Worm (Caenorhabditis elegans) whole organism, midembryonic: ENCODE data around the gene M01H9.4.

Experiments
- flt-1 ChIP-seq: fragments of 200-800 bp; sonication (Bioruptor generic); IDR thresholded peaks from 2 replicates; pipeline ENCODE4 v1.3.6; 2022; ENCODE audit warnings: missing genetic modification characterization, missing compliant biosample characterization
- med-1 ChIP-seq: sonication (generic microtip); optimal IDR thresholded peaks from 2 replicates; lab custom pipeline; 2017; ENCODE audit warnings: missing genetic modification characterization, mild to moderate bottlenecking, missing compliant biosample characterization, antibody characterized with exemption, missing genetic modification reagents; ENCODE audit not compliant: insufficient read depth
- ref-1 ChIP-seq: fragments of 200-800 bp; sonication (Bioruptor generic); conservative IDR thresholded peaks from 2 replicates; pipeline ENCODE4 v1.3.6; 2022; ENCODE audit warnings: missing genetic modification reagents, missing genetic modification characterization, missing compliant biosample characterization

DNA sequence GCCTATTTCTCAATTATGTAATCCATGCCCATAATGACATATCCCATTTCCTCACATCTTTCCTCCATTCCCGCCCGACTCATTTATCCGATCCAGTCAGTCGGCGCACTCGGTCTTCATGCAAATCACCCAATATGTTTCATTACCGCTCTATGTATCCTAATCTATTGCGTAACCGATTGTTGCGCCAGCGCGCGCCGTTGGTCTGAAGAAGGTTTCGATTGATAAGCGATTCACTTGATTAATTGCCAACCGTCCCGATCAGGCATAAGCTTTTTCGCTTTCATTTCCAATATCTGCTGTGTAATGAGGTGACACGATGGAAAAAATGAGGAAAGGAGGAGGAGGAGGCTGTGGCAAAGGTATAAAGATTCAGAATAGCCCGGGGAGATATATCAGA is 35.4 kb upstream of the M01H9.4 start:
- no peak for TF ChIP-seq med-1 (GFP tag; lab: Kevin White, UChicago)
- TF ChIP-seq ref-1 (GFP tag; lab: Robert Waterston, UW) = no peak
- no peak for TF ChIP-seq flt-1 (GFP tag; lab: Robert Waterston, UW)
